Worm (Caenorhabditis elegans) whole organism, mixed stage, embryonic: ENCODE data around the gene ptr-18.

ENCODE experiments used
- M03D4.4 ChIP-seq: sonication (generic microtip); optimal IDR thresholded peaks from 2 replicates; lab custom pipeline; 2017; ENCODE audit warnings: mild to moderate bottlenecking, missing genetic modification characterization, missing compliant biosample characterization
- blmp-1 ChIP-seq: fragments of 150-350 bp; optimal IDR thresholded peaks from 2 replicates; lab custom pipeline; 2014; ENCODE audit warnings: missing biosample characterization, missing genetic modification characterization
- ceh-39 ChIP-seq: fragments of 150-350 bp; optimal IDR thresholded peaks from 2 replicates; lab custom pipeline; 2014; ENCODE audit warnings: missing biosample characterization, missing genetic modification characterization
- ceh-43 ChIP-seq: fragments of 200-800 bp; sonication (Bioruptor generic); optimal IDR thresholded peaks from 2 replicates; lab custom pipeline; 2018; ENCODE audit warnings: mild to moderate bottlenecking, missing genetic modification characterization, moderate library complexity, missing compliant biosample characterization
- ceh-83 ChIP-seq: fragments of 200-800 bp; sonication (Bioruptor generic); optimal IDR thresholded peaks from 2 replicates; lab custom pipeline; 2018; ENCODE audit warnings: mild to moderate bottlenecking, missing genetic modification characterization, missing compliant biosample characterization
- cnd-1 ChIP-seq: fragments of 200-800 bp; sonication (Bioruptor generic); optimal IDR thresholded peaks from 2 replicates; lab custom pipeline; 2018; ENCODE audit warnings: mild to moderate bottlenecking, missing genetic modification characterization, missing compliant biosample characterization
- drap-1 ChIP-seq: fragments of 200-800 bp; sonication (Bioruptor generic); optimal IDR thresholded peaks from 3 replicates; lab custom pipeline; 2018; ENCODE audit warnings: mild to moderate bottlenecking, missing genetic modification characterization, missing compliant biosample characterization
- elt-1 ChIP-seq: sonication (generic microtip); optimal IDR thresholded peaks from 2 replicates; lab custom pipeline; 2017; ENCODE audit warnings: missing genetic modification characterization, mild to moderate bottlenecking, missing compliant biosample characterization, antibody characterized with exemption, moderate library complexity, borderline replicate concordance; ENCODE audit not compliant: insufficient read depth
- elt-3 ChIP-seq: fragments of 150-350 bp; optimal IDR thresholded peaks from 2 replicates; lab custom pipeline; 2014; ENCODE audit warnings: missing biosample characterization, missing genetic modification characterization
- hlh-1 ChIP-seq: fragments of 150-350 bp; optimal IDR thresholded peaks from 2 replicates; lab custom pipeline; 2014; ENCODE audit warnings: missing biosample characterization, missing genetic modification reagents, missing genetic modification characterization
- lin-13 ChIP-seq: fragments of 150-350 bp; optimal IDR thresholded peaks from 2 replicates; lab custom pipeline; 2014; ENCODE audit warnings: missing biosample characterization, missing genetic modification characterization
- lin-32 ChIP-seq: fragments of 200-800 bp; sonication (Bioruptor generic); optimal IDR thresholded peaks from 2 replicates; lab custom pipeline; 2018; ENCODE audit warnings: mild to moderate bottlenecking, missing genetic modification characterization, missing compliant biosample characterization
- lsy-2 ChIP-seq: fragments of 150-350 bp; optimal IDR thresholded peaks from 2 replicates; lab custom pipeline; 2014; ENCODE audit warnings: missing biosample characterization, missing genetic modification characterization
- mab-5 ChIP-seq: fragments of 150-350 bp; optimal IDR thresholded peaks from 2 replicates; lab custom pipeline; 2014; ENCODE audit warnings: missing biosample characterization, missing genetic modification characterization
- mep-1 ChIP-seq: fragments of 150-350 bp; optimal IDR thresholded peaks from 2 replicates; lab custom pipeline; 2017; ENCODE audit warnings: missing biosample characterization, missing genetic modification reagents, missing genetic modification characterization, inconsistent platforms
- mls-2 ChIP-seq: sonication (generic microtip); optimal IDR thresholded peaks from 2 replicates; lab custom pipeline; 2016; ENCODE audit warnings: mild to moderate bottlenecking, missing genetic modification characterization, moderate library complexity, missing compliant biosample characterization
- nhr-12 ChIP-seq: fragments of 150-350 bp; optimal IDR thresholded peaks from 2 replicates; lab custom pipeline; 2014; ENCODE audit warnings: missing biosample characterization, missing genetic modification characterization
- nhr-2 ChIP-seq: fragments of 150-350 bp; optimal IDR thresholded peaks from 2 replicates; lab custom pipeline; 2014; ENCODE audit warnings: missing biosample characterization, missing genetic modification characterization
- nhr-28 ChIP-seq: fragments of 150-350 bp; optimal IDR thresholded peaks from 2 replicates; lab custom pipeline; 2014; ENCODE audit warnings: missing biosample characterization, missing genetic modification characterization
- sem-2 ChIP-seq: fragments of 200-800 bp; sonication (Bioruptor generic); optimal IDR thresholded peaks from 2 replicates; lab custom pipeline; 2018; ENCODE audit warnings: mild to moderate bottlenecking, missing genetic modification characterization, missing compliant biosample characterization
- snpc-4 ChIP-seq: fragments of 150-350 bp; optimal IDR thresholded peaks from 2 replicates; lab custom pipeline; 2014; ENCODE audit warnings: missing biosample characterization, missing genetic modification characterization
- sptf-1 ChIP-seq: sonication (generic microtip); optimal IDR thresholded peaks from 2 replicates; lab custom pipeline; 2017; ENCODE audit warnings: mild to moderate bottlenecking, missing genetic modification characterization, moderate library complexity, missing compliant biosample characterization
- tbx-8 ChIP-seq: fragments of 200-800 bp; sonication (Bioruptor generic); optimal IDR thresholded peaks from 2 replicates; lab custom pipeline; 2018; ENCODE audit warnings: mild to moderate bottlenecking, missing genetic modification characterization, moderate library complexity, missing compliant biosample characterization
- unc-39 ChIP-seq: fragments of 150-350 bp; optimal IDR thresholded peaks from 2 replicates; lab custom pipeline; 2014; ENCODE audit warnings: missing biosample characterization, missing genetic modification characterization
- zip-8 ChIP-seq: fragments of 150-350 bp; optimal IDR thresholded peaks from 2 replicates; lab custom pipeline; 2014; ENCODE audit warnings: missing biosample characterization, missing genetic modification characterization
- ztf-11 ChIP-seq: fragments of 150-350 bp; optimal IDR thresholded peaks from 2 replicates; lab custom pipeline; 2014; ENCODE audit warnings: missing biosample characterization, missing genetic modification characterization

Gene ptr-18

DNA sequence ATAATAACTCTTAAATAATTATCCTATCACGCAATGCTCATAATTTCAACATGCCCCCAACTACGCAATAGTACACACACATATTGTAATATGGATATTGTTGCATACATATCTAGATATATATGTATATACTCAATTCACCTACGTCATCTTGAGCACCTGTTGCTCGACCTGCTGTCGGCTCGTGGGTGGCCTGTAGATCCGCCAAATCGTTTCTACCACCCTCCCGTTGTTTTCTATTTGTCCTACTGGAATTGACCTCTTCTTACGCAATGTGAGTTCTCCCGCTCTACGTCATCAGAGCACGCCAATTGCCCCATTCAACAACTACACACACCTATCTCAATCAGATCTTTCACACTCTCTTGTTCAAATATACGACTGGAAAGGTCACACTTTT is 20.5 kb downstream of the ptr-18 start:
- peak; percentile 27 for TF ChIP-seq ceh-39
- TF ChIP-seq hlh-1: peak; percentile 60
- TF ChIP-seq cnd-1 (tag; lab: Kevin White, UChicago): peak; percentile 40
- no peak for TF ChIP-seq ztf-11 (tag; lab: Kevin White, UChicago)
- TF ChIP-seq elt-1: peak; percentile 13
- TF ChIP-seq sptf-1 (tag; lab: Kevin White, UChicago): no peak
- TF ChIP-seq nhr-2 (tag; lab: Kevin White, UChicago): peak; percentile 98
- peak; percentile 80 for TF ChIP-seq zip-8 (tag; lab: Kevin White, UChicago)

ce11 chrII:12987799-12988198 is 22.5 kb downstream of the ptr-18 start:
- TF ChIP-seq sem-2 (no peak), lin-13 (no peak), cnd-1 (tag; lab: Kevin White, UChicago) (no peak), hlh-1 (no peak), elt-1 (no peak), ceh-39 (no peak), tbx-8 (GFP tag; lab: Kevin White, UChicago) (no peak), ceh-83 (GFP tag; lab: Kevin White, UChicago) (no peak), mab-5 (tag; lab: Kevin White, UChicago) (no peak), unc-39 (tag; lab: Kevin White, UChicago) (no peak), nhr-28 (tag; lab: Kevin White, UChicago) (no peak), mls-2 (tag; lab: Kevin White, UChicago) (no peak), elt-3 (tag; lab: Kevin White, UChicago) (no peak)

- peak; percentile 67 for TF ChIP-seq nhr-2 (tag; lab: Kevin White, UChicago)
- no peak for TF ChIP-seq sptf-1 (tag; lab: Kevin White, UChicago)
- peak; percentile 36 for TF ChIP-seq ceh-43 (GFP tag; lab: Kevin White, UChicago)
- no peak for TF ChIP-seq M03D4.4
- TF ChIP-seq, all 35 proteins: peak for 2
Measured at ce11 chrII:12990191-12990590, 24.8 kb downstream of the ptr-18 start.

ce11 chrII:12990964-12991593 is 25.7 kb downstream of the ptr-18 start:
- no peak for TF ChIP-seq lsy-2
- peak; percentile 74 for TF ChIP-seq nhr-2 (tag; lab: Kevin White, UChicago)
- TF ChIP-seq cnd-1 (tag; lab: Kevin White, UChicago): peak; percentile 61
- no peak for TF ChIP-seq blmp-1 (tag; lab: Kevin White, UChicago)
- TF ChIP-seq hlh-1: peak; percentile 2
- TF ChIP-seq lin-32 (GFP tag; lab: Kevin White, UChicago): peak; percentile 96
- peak; percentile 32 for TF ChIP-seq zip-8 (tag; lab: Kevin White, UChicago)
- TF ChIP-seq nhr-12 (tag; lab: Kevin White, UChicago): no peak
- peak; percentile 19 for TF ChIP-seq ztf-11 (tag; lab: Kevin White, UChicago)
- TF ChIP-seq, all 35 proteins: peak for 6

DNA sequence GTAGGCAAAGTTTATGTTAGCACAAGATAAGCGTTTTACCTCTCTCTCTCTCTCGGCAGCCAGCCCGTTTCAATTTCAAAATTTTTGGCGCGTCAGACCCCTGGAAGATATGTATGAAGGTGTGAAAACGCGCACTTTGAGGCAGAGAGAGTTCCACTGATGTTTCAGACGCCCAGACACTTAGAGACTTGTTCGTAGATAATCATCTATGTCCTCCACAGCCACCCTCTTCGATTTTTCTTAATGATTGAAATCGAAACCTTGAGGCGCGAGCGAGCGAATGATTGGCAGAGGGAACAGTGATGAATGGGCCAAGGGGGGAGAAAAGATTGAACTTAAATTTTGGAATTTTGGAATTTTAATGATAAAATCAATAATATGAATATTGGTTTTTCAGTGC is 26.2 kb downstream of the ptr-18 start:
- peak; percentile 3 for TF ChIP-seq elt-1
- TF ChIP-seq zip-8 (tag; lab: Kevin White, UChicago): no peak
- no peak for TF ChIP-seq snpc-4 (tag; lab: Kevin White, UChicago)

- TF ChIP-seq blmp-1 (tag; lab: Kevin White, UChicago): no peak
- TF ChIP-seq ztf-11 (tag; lab: Kevin White, UChicago): no peak
- TF ChIP-seq, all 35 proteins: peak for 0
Measured at ce11 chrII:12992193-12992592, 26.8 kb downstream of the ptr-18 start.

ce11 chrII:12992980-12993379 is 27.6 kb downstream of the ptr-18 start:
- TF ChIP-seq lsy-2: no peak
- peak; percentile 93 for TF ChIP-seq zip-8 (tag; lab: Kevin White, UChicago)
- TF ChIP-seq elt-1: no peak
- peak; percentile 72 for TF ChIP-seq nhr-2 (tag; lab: Kevin White, UChicago)
- TF ChIP-seq drap-1: no peak
- TF ChIP-seq mep-1: no peak
- no peak for TF ChIP-seq ceh-43 (GFP tag; lab: Kevin White, UChicago)
- TF ChIP-seq ztf-11 (tag; lab: Kevin White, UChicago): no peak
- TF ChIP-seq ceh-83 (GFP tag; lab: Kevin White, UChicago): no peak
- peak; percentile 36 for TF ChIP-seq cnd-1 (tag; lab: Kevin White, UChicago)
